Fruit fly (Drosophila melanogaster) whole organism, prepupa: ENCODE measurements around the gene CG11791.

ENCODE experiments used
- Blimp-1 ChIP-seq: fragments of 200-800 bp; sonication (Bioruptor generic); optimal IDR thresholded peaks from 3 replicates; lab custom pipeline; 2017; ENCODE audit warnings: missing biosample characterization, missing genetic modification characterization, mild to moderate bottlenecking, moderate library complexity, missing genetic modification reagents
- CG10631 ChIP-seq: fragments of 200-800 bp; sonication (Bioruptor generic); optimal IDR thresholded peaks from 2 replicates; lab custom pipeline; 2016; ENCODE audit warnings: missing biosample characterization, missing genetic modification characterization
- CG11762 ChIP-seq: fragments of 200-800 bp; sonication (Bioruptor generic); optimal IDR thresholded peaks from 3 replicates; lab custom pipeline; 2016; ENCODE audit warnings: missing biosample characterization, missing genetic modification characterization; ENCODE audit not compliant: insufficient read depth
- CG11902 ChIP-seq: fragments of 200-800 bp; sonication (Bioruptor generic); optimal IDR thresholded peaks from 3 replicates; lab custom pipeline; 2016; ENCODE audit warnings: missing biosample characterization, missing genetic modification characterization
- CG16779 ChIP-seq: fragments of 200-800 bp; sonication (Bioruptor generic); optimal IDR thresholded peaks from 3 replicates; lab custom pipeline; 2017; ENCODE audit warnings: missing biosample characterization, mild to moderate bottlenecking, missing genetic modification characterization
- CG3032 ChIP-seq: fragments of 200-800 bp; optimal IDR thresholded peaks from 2 replicates; lab custom pipeline; 2019; ENCODE audit warnings: missing biosample characterization, mild to moderate bottlenecking, missing genetic modification characterization, moderate library complexity
- CG31627 ChIP-seq: fragments of 200-800 bp; sonication (Bioruptor generic); optimal IDR thresholded peaks from 3 replicates; lab custom pipeline; 2016; ENCODE audit warnings: missing biosample characterization, missing genetic modification characterization
- CG32006 ChIP-seq: fragments of 200-800 bp; sonication (Bioruptor generic); optimal IDR thresholded peaks from 3 replicates; lab custom pipeline; 2017; ENCODE audit warnings: missing biosample characterization, mild to moderate bottlenecking, missing genetic modification characterization
- CG3919 ChIP-seq: fragments of 200-800 bp; sonication (Bioruptor generic); optimal IDR thresholded peaks from 3 replicates; lab custom pipeline; 2016; ENCODE audit warnings: missing biosample characterization, missing genetic modification characterization
- CG6163 ChIP-seq: fragments of 200-800 bp; sonication (Bioruptor generic); IDR thresholded peaks from 3 replicates; pipeline ENCODE4 v1.3.6; 2022; ENCODE audit warnings: missing biosample characterization, missing genetic modification characterization
- CG6276 ChIP-seq: fragments of 200-800 bp; sonication (Bioruptor generic); optimal IDR thresholded peaks from 2 replicates; lab custom pipeline; 2017; ENCODE audit warnings: missing biosample characterization, mild to moderate bottlenecking, missing genetic modification characterization
- CG6792 ChIP-seq: fragments of 200-800 bp; sonication (Bioruptor generic); optimal IDR thresholded peaks from 3 replicates; lab custom pipeline; 2016; ENCODE audit warnings: missing biosample characterization, missing genetic modification characterization
- CG6808 ChIP-seq: fragments of 200-800 bp; sonication (Bioruptor generic); optimal IDR thresholded peaks from 3 replicates; lab custom pipeline; 2017; ENCODE audit warnings: missing biosample characterization, missing genetic modification characterization, mild to moderate bottlenecking, moderate library complexity, missing genetic modification reagents
- CG7368 ChIP-seq: fragments of 200-800 bp; sonication (Bioruptor generic); optimal IDR thresholded peaks from 3 replicates; lab custom pipeline; 2016; ENCODE audit warnings: missing biosample characterization, missing genetic modification characterization
- CG8119 ChIP-seq: fragments of 200-800 bp; sonication (Bioruptor generic); IDR thresholded peaks from 3 replicates; pipeline ENCODE4 v1.3.6; 2022; ENCODE audit warnings: missing biosample characterization, missing genetic modification characterization
- CG8632 ChIP-seq: fragments of 200-800 bp; sonication (Bioruptor generic); optimal IDR thresholded peaks from 3 replicates; lab custom pipeline; 2016; ENCODE audit warnings: missing biosample characterization, missing genetic modification characterization
- Eip93F ChIP-seq: fragments of 200-800 bp; sonication (Bioruptor generic); optimal IDR thresholded peaks from 2 replicates; lab custom pipeline; 2016; ENCODE audit warnings: missing biosample characterization, mild to moderate bottlenecking, missing genetic modification characterization
- Ets96B ChIP-seq: fragments of 200-800 bp; optimal IDR thresholded peaks from 2 replicates; lab custom pipeline; 2019; ENCODE audit warnings: missing biosample characterization, mild to moderate bottlenecking, missing genetic modification characterization, moderate library complexity
- Gug ChIP-seq: fragments of 200-800 bp; sonication (Bioruptor generic); IDR thresholded peaks from 2 replicates; pipeline ENCODE4 v1.3.6; 2022; ENCODE audit warnings: missing biosample characterization, missing genetic modification characterization
- Hr38 ChIP-seq: sonication (Bioruptor generic); optimal IDR thresholded peaks from 2 replicates; lab custom pipeline; 2016; ENCODE audit warnings: missing biosample characterization, missing genetic modification characterization
- Hr39 ChIP-seq: fragments of 200-800 bp; sonication (Bioruptor generic); optimal IDR thresholded peaks from 2 replicates; lab custom pipeline; 2016; ENCODE audit warnings: missing biosample characterization, missing genetic modification characterization
- Lpt ChIP-seq: fragments of 200-800 bp; sonication (Bioruptor generic); optimal IDR thresholded peaks from 3 replicates; lab custom pipeline; 2016; ENCODE audit warnings: missing biosample characterization, missing genetic modification characterization
- Smox ChIP-seq: fragments of 200-800 bp; sonication (Bioruptor generic); optimal IDR thresholded peaks from 3 replicates; lab custom pipeline; 2016; ENCODE audit warnings: missing biosample characterization, missing genetic modification characterization
- Sox102F ChIP-seq: fragments of 200-800 bp; sonication (Bioruptor generic); optimal IDR thresholded peaks from 2 replicates; lab custom pipeline; 2016; ENCODE audit warnings: missing biosample characterization, mild to moderate bottlenecking, missing genetic modification characterization
- Sox14 ChIP-seq: fragments of 200-800 bp; sonication (Bioruptor generic); optimal IDR thresholded peaks from 3 replicates; lab custom pipeline; 2016; ENCODE audit warnings: missing biosample characterization, missing genetic modification characterization
- Sox15 ChIP-seq: fragments of 200-800 bp; sonication (Bioruptor generic); optimal IDR thresholded peaks from 3 replicates; lab custom pipeline; 2016; ENCODE audit warnings: missing biosample characterization, missing genetic modification characterization
- achi ChIP-seq: fragments of 200-800 bp; sonication (Bioruptor generic); optimal IDR thresholded peaks from 3 replicates; lab custom pipeline; 2016; ENCODE audit warnings: missing biosample characterization, missing genetic modification characterization
- cyc ChIP-seq: fragments of 200-800 bp; sonication (Bioruptor generic); optimal IDR thresholded peaks from 3 replicates; lab custom pipeline; 2016; ENCODE audit warnings: missing biosample characterization, missing genetic modification characterization
- eg ChIP-seq: fragments of 200-800 bp; sonication (Bioruptor generic); IDR thresholded peaks from 3 replicates; pipeline ENCODE4 v1.3.6; 2022; ENCODE audit warnings: missing biosample characterization, missing genetic modification characterization
- esn ChIP-seq: fragments of 200-800 bp; sonication (Bioruptor generic); optimal IDR thresholded peaks from 2 replicates; lab custom pipeline; 2016; ENCODE audit warnings: missing biosample characterization, mild to moderate bottlenecking, missing genetic modification characterization, moderate library complexity
- fd59A ChIP-seq: fragments of 200-800 bp; sonication (Bioruptor generic); optimal IDR thresholded peaks from 2 replicates; lab custom pipeline; 2017; ENCODE audit warnings: missing biosample characterization, mild to moderate bottlenecking, missing genetic modification characterization, missing genetic modification reagents
- fd85E ChIP-seq: fragments of 200-800 bp; sonication (Bioruptor generic); optimal IDR thresholded peaks from 3 replicates; lab custom pipeline; 2016; ENCODE audit warnings: missing biosample characterization, missing genetic modification characterization
- fkh ChIP-seq: fragments of 200-800 bp; sonication (Bioruptor generic); optimal IDR thresholded peaks from 3 replicates; lab custom pipeline; 2017; ENCODE audit warnings: missing biosample characterization, mild to moderate bottlenecking, missing genetic modification characterization, moderate library complexity
- lz ChIP-seq: fragments of 200-800 bp; sonication (Bioruptor generic); optimal IDR thresholded peaks from 3 replicates; lab custom pipeline; 2016; ENCODE audit warnings: missing biosample characterization, missing genetic modification characterization
- pdm3 ChIP-seq: fragments of 200-800 bp; sonication (Bioruptor generic); optimal IDR thresholded peaks from 3 replicates; lab custom pipeline; 2016; ENCODE audit warnings: missing biosample characterization, missing genetic modification characterization
- salr ChIP-seq, 2 experiments: fragments of 200-800 bp; sonication (Bioruptor generic); optimal IDR thresholded peaks; 3 replicates each; lab custom pipeline; 2016 to 2018; ENCODE audit warnings: missing biosample characterization in 2 of 2, missing genetic modification characterization in 2 of 2, mild to moderate bottlenecking in 1 of 2
- spab ChIP-seq: fragments of 200-800 bp; sonication (Bioruptor generic); optimal IDR thresholded peaks from 2 replicates; lab custom pipeline; 2017; ENCODE audit warnings: missing biosample characterization, mild to moderate bottlenecking, missing genetic modification characterization, missing genetic modification reagents
- vri ChIP-seq: fragments of 200-800 bp; sonication (Bioruptor generic); optimal IDR thresholded peaks from 3 replicates; lab custom pipeline; 2016; ENCODE audit warnings: missing biosample characterization, mild to moderate bottlenecking, missing genetic modification characterization

The CG11791 gene

DNA sequence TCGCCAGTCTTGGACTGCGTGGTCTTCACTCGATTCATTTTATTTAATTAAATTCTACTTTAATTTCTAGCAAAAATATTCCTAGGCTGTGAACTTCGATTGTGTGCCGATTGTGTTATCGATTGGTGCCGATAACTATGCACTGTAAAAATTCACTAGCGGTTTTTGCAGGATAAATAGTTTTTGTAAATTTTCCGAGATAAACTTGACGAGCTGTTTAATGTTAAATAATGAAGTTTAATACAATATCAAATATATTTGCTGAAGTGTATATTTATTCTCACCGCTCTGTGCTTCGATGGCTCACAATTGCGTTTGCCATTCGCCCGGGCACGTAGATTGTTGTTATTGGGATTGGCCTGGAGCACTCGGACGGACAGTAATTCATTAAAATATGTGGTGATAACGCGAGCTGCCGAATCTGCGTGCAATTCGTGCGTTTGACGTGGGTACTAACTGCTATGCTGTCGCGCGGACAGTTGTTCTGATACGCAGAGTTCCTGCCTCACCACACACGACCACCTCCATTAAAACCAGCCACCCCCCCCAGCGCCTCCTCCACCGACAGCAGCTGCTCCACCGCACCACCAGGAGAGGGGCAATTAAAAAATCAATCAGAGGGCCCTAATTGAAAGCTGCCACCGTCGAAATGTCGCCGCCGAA is 24.4 kb upstream of the CG11791 start, which contains the start of the genes EMC6 and Hr96 (continued):
- TF ChIP-seq CG10631 (GFP tag; lab: Kevin White, UChicago) (peak; percentile 93), CG8632 (peak; percentile 88), Gug (peak; percentile 92), Hr38 (peak; percentile 54), CG3919 (GFP tag; lab: Kevin White, UChicago) (peak; percentile 94), Lpt (GFP tag; lab: Kevin White, UChicago) (peak; percentile 81), fd59A (GFP tag; lab: Kevin White, UChicago) (peak; percentile 77), achi (GFP tag; lab: Kevin White, UChicago) (peak; percentile 88), CG6808 (GFP tag; lab: Kevin White, UChicago) (no peak)
- TF ChIP-seq, all 60 proteins: peak for 53

DNA sequence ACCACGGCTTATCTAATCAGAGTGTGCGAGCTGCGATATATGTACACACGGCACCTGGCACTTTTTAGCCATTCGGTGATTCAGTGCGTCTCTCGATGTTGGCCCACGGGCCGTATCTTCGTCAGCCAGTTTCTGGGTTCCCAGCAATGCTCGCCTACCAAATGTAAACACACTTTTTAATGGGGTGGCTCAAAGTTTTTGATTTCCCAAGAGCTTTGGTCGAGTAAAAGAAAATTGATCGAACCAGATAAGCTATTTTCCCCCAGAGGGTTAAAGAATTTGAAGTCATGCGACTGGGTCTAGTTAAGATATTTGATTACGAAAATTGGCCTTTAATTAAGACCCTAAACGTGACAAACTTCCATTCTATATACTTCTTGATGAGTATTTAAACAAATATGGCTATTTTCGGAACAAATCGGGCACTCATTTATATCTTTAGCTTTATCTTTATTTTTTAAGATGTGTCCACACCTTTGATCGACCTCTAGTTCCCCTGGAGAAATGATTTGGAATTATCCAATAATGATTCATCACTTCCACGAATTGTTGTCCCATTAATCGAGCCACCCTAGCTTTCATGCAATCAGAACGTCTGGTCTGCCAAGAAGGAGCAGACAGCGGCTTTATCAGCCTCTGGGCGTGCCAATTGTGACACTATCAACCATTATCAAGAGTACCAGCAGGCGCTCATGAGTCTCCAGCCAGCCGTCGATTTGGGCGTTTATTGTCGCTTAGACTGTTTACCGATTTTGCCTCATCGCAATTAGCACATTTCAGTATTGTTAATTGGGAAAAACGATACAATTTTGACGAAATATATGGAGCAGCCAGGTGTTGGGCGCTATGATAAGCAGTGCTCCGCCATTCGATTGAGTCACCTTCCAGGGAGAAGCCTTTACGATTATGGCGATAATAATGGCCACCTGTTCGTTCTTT is 21.9 kb upstream of the CG11791 start:
- TF ChIP-seq CG8119 (GFP tag; lab: Robert Waterston, UW), result 0 out of 3 replicates have a peak, but pooled peaks have one; percentile 31
- TF ChIP-seq CG11902 (GFP tag; lab: Kevin White, UChicago), result no peak
- TF ChIP-seq spab (GFP tag; lab: Kevin White, UChicago), result no peak
- no peak for TF ChIP-seq CG6276 (GFP tag; lab: Kevin White, UChicago)
- TF ChIP-seq Smox, result no peak
- TF ChIP-seq CG6792 (GFP tag; lab: Kevin White, UChicago), result peak; percentile 62
- TF ChIP-seq CG6163, result no peak
- peak; percentile 52 for TF ChIP-seq CG31627 (GFP tag; lab: Kevin White, UChicago)
- TF ChIP-seq Eip93F (GFP tag; lab: Kevin White, UChicago), result peak; percentile 46
- no peak for TF ChIP-seq salr (GFP tag; optimal IDR thresholded peaks at IDR 0.05; lab: Kevin White, UChicago)
- peak; percentile 44 for TF ChIP-seq Sox15 (GFP tag; lab: Kevin White, UChicago)
- TF ChIP-seq Hr39 (GFP tag; lab: Kevin White, UChicago), result no peak
- TF ChIP-seq CG7368 (GFP tag; lab: Kevin White, UChicago), result no peak
- TF ChIP-seq CG32006 (GFP tag; lab: Kevin White, UChicago), result no peak
- TF ChIP-seq esn (GFP tag; lab: Kevin White, UChicago), result peak; percentile 81
- no peak for TF ChIP-seq Sox102F
- no peak for TF ChIP-seq CG8632
- TF ChIP-seq fd85E (GFP tag; lab: Kevin White, UChicago), result no peak
- TF ChIP-seq vri (GFP tag; lab: Kevin White, UChicago), result peak; percentile 69
- TF ChIP-seq lz (GFP tag; lab: Kevin White, UChicago), result peak; percentile 65
- TF ChIP-seq pdm3, result no peak
- no peak for TF ChIP-seq CG16779 (tag; lab: Kevin White, UChicago)
- no peak for TF ChIP-seq CG11762
- peak; percentile 64 for TF ChIP-seq Sox14
- TF ChIP-seq fkh (GFP tag; lab: Kevin White, UChicago), result peak; percentile 82
- TF ChIP-seq achi (GFP tag; lab: Kevin White, UChicago), result no peak
- peak; percentile 38 for TF ChIP-seq cyc (GFP tag; lab: Kevin White, UChicago)
- peak; percentile 32 for TF ChIP-seq Blimp-1 (GFP tag; lab: Kevin White, UChicago)
- no peak for TF ChIP-seq CG6808 (GFP tag; lab: Kevin White, UChicago)
- peak; percentile 37 for TF ChIP-seq CG3032 (tag; lab: Kevin White, UChicago)
- TF ChIP-seq eg, result no peak
- no peak for TF ChIP-seq Ets96B (tag; lab: Kevin White, UChicago)
